Fruit fly (Drosophila melanogaster): ENCODE measurements around the gene CG32655.

Gene CG32655

dm6 chrX:12201905-12202623 is 33.6 kb downstream of the CG32655 start (continued):
- TF ChIP-seq CG1621 (tag; optimal IDR thresholded peaks at IDR 0.05) (peak; percentile 2), vri (GFP tag; optimal IDR thresholded peaks at IDR 0.05) (no peak), CG4318 (GFP tag; optimal IDR thresholded peaks at IDR 0.05) (peak; percentile 61), CG32006 (GFP tag; optimal IDR thresholded peaks at IDR 0.05) (peak; percentile 81), svp (GFP tag) (peak; percentile 80), dsx (GFP tag; optimal IDR thresholded peaks at IDR 0.05; ENCODE audit: poor library complexity, severe bottlenecking) (peak; percentile 12), CG11902 (GFP tag; optimal IDR thresholded peaks at IDR 0.05) (no peak), spab (GFP tag; optimal IDR thresholded peaks at IDR 0.05) (peak; percentile 22), CG16779 (tag; optimal IDR thresholded peaks at IDR 0.05) (no peak), eg (GFP tag; IDR thresholded peaks at IDR 0.05) (peak; percentile 76), Hr38 (GFP tag; optimal IDR thresholded peaks at IDR 0.05) (no peak), CG9139 (GFP tag; optimal IDR thresholded peaks at IDR 0.05) (no peak), Ets21C (GFP tag; optimal IDR thresholded peaks at IDR 0.05) (no peak), CG34406 (GFP tag; optimal IDR thresholded peaks at IDR 0.05) (peak; percentile 37), CG31627 (GFP tag; optimal IDR thresholded peaks at IDR 0.05) (peak; percentile 28), Gug (GFP tag; IDR thresholded peaks at IDR 0.05) (peak; percentile 46), dac (GFP tag; optimal IDR thresholded peaks at IDR 0.05) (peak; percentile 51), CG8119 (GFP tag; IDR thresholded peaks at IDR 0.05) (peak; percentile 78), fd59A (GFP tag; optimal IDR thresholded peaks at IDR 0.05) (peak; percentile 12), topi (GFP tag; optimal IDR thresholded peaks at IDR 0.05) (peak; percentile 37), salr (GFP tag; optimal IDR thresholded peaks at IDR 0.05) (peak in 1 of 2 experiments; percentile 52), CG8319 (GFP tag; optimal IDR thresholded peaks at IDR 0.05) (peak; percentile 26), OdsH (GFP tag; optimal IDR thresholded peaks at IDR 0.05) (peak; percentile 58), fkh (GFP tag; optimal IDR thresholded peaks at IDR 0.05) (peak; percentile 68), CG6854 (GFP tag; optimal IDR thresholded peaks at IDR 0.05) (no peak)

Data from whole organism, prepupa.